Worm (Caenorhabditis elegans) whole organism, L2 larva: ENCODE measurements around the gene hcp-3.

ENCODE experiments used
- C34F6.9 ChIP-seq: fragments of 150-350 bp; optimal IDR thresholded peaks from 2 replicates; lab custom pipeline; 2014; ENCODE audit warnings: missing biosample characterization, missing genetic modification characterization
- F13H6.1 ChIP-seq: sonication (generic microtip); optimal IDR thresholded peaks from 2 replicates; lab custom pipeline; 2016; ENCODE audit warnings: missing genetic modification characterization, missing compliant biosample characterization
- R02D3.7 ChIP-seq: fragments of 150-350 bp; optimal IDR thresholded peaks from 2 replicates; lab custom pipeline; 2014; ENCODE audit warnings: missing biosample characterization, missing genetic modification characterization
- Y55F3AM.14 ChIP-seq: fragments of 200-800 bp; sonication (Bioruptor generic); optimal IDR thresholded peaks from 2 replicates; lab custom pipeline; 2018; ENCODE audit warnings: mild to moderate bottlenecking, missing genetic modification characterization, missing compliant biosample characterization
- ZK546.5 ChIP-seq: sonication (generic microtip); optimal IDR thresholded peaks from 2 replicates; lab custom pipeline; 2017; ENCODE audit warnings: missing biosample characterization, missing genetic modification characterization
- alr-1 ChIP-seq: fragments of 150-350 bp; optimal IDR thresholded peaks from 2 replicates; lab custom pipeline; 2014; ENCODE audit warnings: missing biosample characterization, missing genetic modification characterization
- aly-2 ChIP-seq: fragments of 150-350 bp; optimal IDR thresholded peaks from 2 replicates; lab custom pipeline; 2014; ENCODE audit warnings: missing biosample characterization, missing genetic modification characterization
- ama-1 ChIP-seq: fragments of 150-350 bp; optimal IDR thresholded peaks from 2 replicates; lab custom pipeline; 2018; ENCODE audit warnings: inconsistent platforms
- blmp-1 ChIP-seq: sonication (generic microtip); optimal IDR thresholded peaks from 2 replicates; lab custom pipeline; 2017; ENCODE audit warnings: missing genetic modification characterization, mild to moderate bottlenecking, missing compliant biosample characterization, antibody characterized with exemption, moderate library complexity; ENCODE audit not compliant: insufficient read depth
- ceh-82 ChIP-seq: fragments of 150-350 bp; optimal IDR thresholded peaks from 2 replicates; lab custom pipeline; 2014; ENCODE audit warnings: missing biosample characterization, missing genetic modification characterization
- crh-2 ChIP-seq: sonication (generic microtip); optimal IDR thresholded peaks from 2 replicates; lab custom pipeline; 2017; ENCODE audit warnings: missing biosample characterization, missing genetic modification characterization
- egl-27 ChIP-seq: sonication (generic microtip); optimal IDR thresholded peaks from 3 replicates; lab custom pipeline; 2017; ENCODE audit warnings: missing biosample characterization, missing genetic modification reagents, missing genetic modification characterization
- elt-3 ChIP-seq: sonication (generic microtip); optimal IDR thresholded peaks from 2 replicates; lab custom pipeline; 2017; ENCODE audit warnings: missing biosample characterization, missing genetic modification characterization
- fos-1 ChIP-seq: fragments of 150-350 bp; optimal IDR thresholded peaks from 2 replicates; lab custom pipeline; 2014; ENCODE audit warnings: missing biosample characterization, missing genetic modification characterization
- gmeb-1 ChIP-seq: fragments of 150-350 bp; optimal IDR thresholded peaks from 2 replicates; lab custom pipeline; 2014; ENCODE audit warnings: missing biosample characterization, missing genetic modification characterization
- lin-11 ChIP-seq: fragments of 150-350 bp; sonication (generic microtip); optimal IDR thresholded peaks from 2 replicates; lab custom pipeline; 2014; ENCODE audit warnings: missing biosample characterization, missing genetic modification characterization, inconsistent platforms, mixed read lengths
- lin-13 ChIP-seq: fragments of 150-350 bp; optimal IDR thresholded peaks from 2 replicates; lab custom pipeline; 2014; ENCODE audit warnings: missing biosample characterization, missing genetic modification reagents, missing genetic modification characterization
- lin-39 ChIP-seq: fragments of 150-350 bp; optimal IDR thresholded peaks from 2 replicates; lab custom pipeline; 2014; ENCODE audit warnings: missing biosample characterization, missing genetic modification reagents, missing genetic modification characterization
- lsy-2 ChIP-seq, 2 experiments: fragments of 150-350 bp in 1 of 2; sonication (generic microtip) in 1 of 2; optimal IDR thresholded peaks; 2 replicates each; lab custom pipeline; 2014 to 2017; ENCODE audit warnings: missing biosample characterization in 2 of 2, missing genetic modification characterization in 2 of 2
- mab-5 ChIP-seq: fragments of 150-350 bp; optimal IDR thresholded peaks from 2 replicates; lab custom pipeline; 2014; ENCODE audit warnings: missing biosample characterization, missing genetic modification characterization
- mbf-1 ChIP-seq: sonication (generic microtip); optimal IDR thresholded peaks from 2 replicates; lab custom pipeline; 2017; ENCODE audit warnings: missing biosample characterization, missing genetic modification characterization
- nhr-10 ChIP-seq: sonication (generic microtip); optimal IDR thresholded peaks from 2 replicates; lab custom pipeline; 2017; ENCODE audit warnings: missing biosample characterization, missing genetic modification characterization
- nhr-11 ChIP-seq: fragments of 150-350 bp; optimal IDR thresholded peaks from 2 replicates; lab custom pipeline; 2014; ENCODE audit warnings: missing biosample characterization, missing genetic modification characterization
- nhr-12 ChIP-seq: fragments of 150-350 bp; optimal IDR thresholded peaks from 2 replicates; lab custom pipeline; 2014; ENCODE audit warnings: missing biosample characterization, missing genetic modification characterization
- nhr-129 ChIP-seq: fragments of 150-350 bp; optimal IDR thresholded peaks from 2 replicates; lab custom pipeline; 2014; ENCODE audit warnings: missing biosample characterization, missing genetic modification characterization
- nhr-21 ChIP-seq: fragments of 150-350 bp; optimal IDR thresholded peaks from 2 replicates; lab custom pipeline; 2014; ENCODE audit warnings: missing biosample characterization, missing genetic modification characterization
- nhr-23 ChIP-seq: fragments of 150-350 bp; optimal IDR thresholded peaks from 2 replicates; lab custom pipeline; 2014; ENCODE audit warnings: missing biosample characterization, missing genetic modification reagents, missing genetic modification characterization
- nhr-237 ChIP-seq: fragments of 150-350 bp; optimal IDR thresholded peaks from 2 replicates; lab custom pipeline; 2014; ENCODE audit warnings: missing biosample characterization, missing genetic modification characterization
- nhr-25 ChIP-seq: fragments of 150-350 bp; sonication (generic microtip); optimal IDR thresholded peaks from 3 replicates; lab custom pipeline; 2014; ENCODE audit warnings: missing biosample characterization, missing genetic modification characterization
- nhr-6 ChIP-seq: fragments of 150-350 bp; optimal IDR thresholded peaks from 2 replicates; lab custom pipeline; 2014; ENCODE audit warnings: missing biosample characterization, missing genetic modification characterization
- nhr-77 ChIP-seq: fragments of 150-350 bp; optimal IDR thresholded peaks from 2 replicates; lab custom pipeline; 2014; ENCODE audit warnings: missing biosample characterization, missing genetic modification characterization
- peb-1 ChIP-seq: fragments of 150-350 bp; optimal IDR thresholded peaks from 2 replicates; lab custom pipeline; 2014; ENCODE audit warnings: missing biosample characterization, missing genetic modification characterization
- sem-4 ChIP-seq: fragments of 150-350 bp; optimal IDR thresholded peaks from 2 replicates; lab custom pipeline; 2014; ENCODE audit warnings: missing biosample characterization, missing genetic modification reagents, missing genetic modification characterization
- skn-1 ChIP-seq: sonication (generic microtip); optimal IDR thresholded peaks from 2 replicates; lab custom pipeline; 2017; ENCODE audit warnings: missing biosample characterization, missing genetic modification characterization
- sma-3 ChIP-seq: sonication (generic microtip); optimal IDR thresholded peaks from 2 replicates; lab custom pipeline; 2016; ENCODE audit warnings: missing genetic modification reagents, missing genetic modification characterization, missing compliant biosample characterization
- sma-9 ChIP-seq, 2 experiments: fragments of 150-350 bp in 1 of 2; sonication (generic microtip) in 1 of 2; optimal IDR thresholded peaks; 2 replicates each; lab custom pipeline; 2014 to 2016; ENCODE audit warnings: missing genetic modification characterization in 2 of 2, mild to moderate bottlenecking in 1 of 2, missing biosample characterization in 1 of 2, missing compliant biosample characterization in 1 of 2, missing genetic modification reagents in 1 of 2, moderate library complexity in 1 of 2
- snpc-4 ChIP-seq: fragments of 150-350 bp; optimal IDR thresholded peaks from 2 replicates; lab custom pipeline; 2014; ENCODE audit warnings: missing biosample characterization, missing genetic modification characterization
- unc-39 ChIP-seq: fragments of 150-350 bp; optimal IDR thresholded peaks from 2 replicates; lab custom pipeline; 2014; ENCODE audit warnings: missing biosample characterization, missing genetic modification characterization
- unc-55 ChIP-seq: fragments of 150-350 bp; sonication (generic microtip); optimal IDR thresholded peaks from 3 replicates; lab custom pipeline; 2014; ENCODE audit warnings: missing biosample characterization, missing genetic modification reagents, missing genetic modification characterization
- unc-62 ChIP-seq: fragments of 150-350 bp; optimal IDR thresholded peaks from 2 replicates; lab custom pipeline; 2014; ENCODE audit warnings: missing biosample characterization, missing genetic modification reagents, missing genetic modification characterization
- ztf-1 ChIP-seq: fragments of 200-800 bp; sonication (Bioruptor generic); conservative IDR thresholded peaks from 2 replicates; pipeline ENCODE4 v1.3.6; 2022; ENCODE audit warnings: missing genetic modification characterization, missing compliant biosample characterization
- ztf-11 ChIP-seq: sonication (generic microtip); optimal IDR thresholded peaks from 2 replicates; lab custom pipeline; 2017; ENCODE audit warnings: missing biosample characterization, missing genetic modification characterization
- ztf-4 ChIP-seq: fragments of 150-350 bp; optimal IDR thresholded peaks from 2 replicates; lab custom pipeline; 2014; ENCODE audit warnings: missing biosample characterization, missing genetic modification characterization

The hcp-3 gene

DNA sequence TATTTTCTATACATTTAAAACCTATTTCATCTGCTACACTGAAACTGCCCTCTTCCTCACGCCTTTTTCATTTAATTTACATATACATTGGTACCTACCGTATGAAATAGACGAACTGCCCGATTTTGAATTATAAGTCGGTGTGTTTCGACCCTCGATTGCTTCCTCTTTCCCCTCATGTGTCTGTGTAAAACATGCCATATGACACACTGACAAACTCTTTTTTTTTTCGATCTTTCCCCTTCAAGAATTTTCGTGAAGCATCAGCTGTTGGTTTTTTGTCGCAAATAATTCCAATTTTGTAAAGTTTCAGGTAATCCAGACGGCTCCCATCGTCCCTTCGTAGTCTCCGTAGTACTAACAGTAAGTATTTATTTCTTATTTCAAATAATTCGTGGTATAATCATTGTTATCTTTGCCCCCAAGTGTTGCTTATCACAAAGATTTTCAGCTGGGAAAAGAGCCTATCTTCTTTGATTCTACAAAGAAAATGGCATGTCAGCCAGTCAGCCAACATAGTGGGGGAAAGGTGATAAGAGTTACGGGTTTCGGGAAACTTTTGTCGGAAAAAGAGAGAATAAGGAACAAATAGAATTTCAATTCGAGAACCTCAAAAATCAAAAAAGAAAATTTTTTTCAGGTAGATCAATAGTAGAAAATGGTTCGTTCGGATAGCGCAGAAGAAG, 5.7 kb upstream of the hcp-3 start:
- TF ChIP-seq F13H6.1 (tag; lab: Kevin White, UChicago) (peak; percentile 25), skn-1 (tag; lab: Kevin White, UChicago) (no peak), nhr-10 (tag; lab: Kevin White, UChicago) (no peak), fos-1 (tag; lab: Kevin White, UChicago) (peak; percentile 87), nhr-129 (tag; lab: Kevin White, UChicago) (peak; percentile 25), sma-9 (GFP tag; optimal IDR thresholded peaks at IDR 0.05; lab: Kevin White, UChicago) (peak; percentile 29), sma-9 (tag; optimal IDR thresholded peaks at IDR 0.05; lab: Kevin White, UChicago) (no peak), crh-2 (tag; lab: Kevin White, UChicago) (peak; percentile 27)
- TF ChIP-seq, all 48 proteins: peak for 5

DNA sequence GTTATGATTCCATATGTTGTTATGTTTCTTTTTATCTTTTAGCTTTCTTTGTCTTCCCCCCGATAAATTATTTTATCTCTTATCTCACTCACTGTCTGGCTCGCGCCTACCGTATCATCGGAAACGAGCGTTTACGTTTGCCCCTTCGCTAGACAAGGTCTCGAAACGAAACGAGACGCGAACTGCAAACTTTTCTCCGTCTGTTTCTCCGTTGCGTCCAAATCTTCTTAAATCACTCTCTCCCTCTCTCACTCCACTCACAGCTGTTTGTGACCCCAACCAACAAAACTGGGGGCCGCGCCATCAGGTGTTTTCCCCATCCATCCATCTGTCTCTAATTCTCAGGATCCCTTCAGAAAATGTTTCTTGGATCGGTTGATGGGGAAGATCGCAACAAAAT, 3.9 kb upstream of the hcp-3 start:
- no peak for TF ChIP-seq elt-3 (tag; lab: Kevin White, UChicago)
- TF ChIP-seq sma-9 (GFP tag; optimal IDR thresholded peaks at IDR 0.05; lab: Kevin White, UChicago), result peak; percentile 81
- no peak for TF ChIP-seq sma-9 (tag; optimal IDR thresholded peaks at IDR 0.05; lab: Kevin White, UChicago)
- TF ChIP-seq lin-39 (tag; lab: Kevin White, UChicago), result no peak
- TF ChIP-seq mbf-1, result no peak
- TF ChIP-seq mab-5 (tag; lab: Kevin White, UChicago), result no peak
- TF ChIP-seq ama-1 (lab: Kevin White, UChicago), result peak; percentile 1
- TF ChIP-seq egl-27 (tag; lab: Kevin White, UChicago), result peak; percentile 38
- TF ChIP-seq nhr-12 (tag; lab: Kevin White, UChicago), result no peak
- no peak for TF ChIP-seq unc-62 (GFP tag; lab: Kevin White, UChicago)
- no peak for TF ChIP-seq ceh-82 (tag; lab: Kevin White, UChicago)
- TF ChIP-seq nhr-11 (tag; lab: Kevin White, UChicago), result no peak
- TF ChIP-seq blmp-1 (tag; lab: Kevin White, UChicago), result peak; percentile 26
- TF ChIP-seq nhr-129 (tag; lab: Kevin White, UChicago), result peak; percentile 78
- TF ChIP-seq sma-3 (GFP tag; lab: Kevin White, UChicago), result no peak
- no peak for TF ChIP-seq ZK546.5 (tag; lab: Kevin White, UChicago)
- no peak for TF ChIP-seq lin-13 (GFP tag; lab: Kevin White, UChicago)
- TF ChIP-seq Y55F3AM.14, result no peak
- no peak for TF ChIP-seq unc-55 (GFP tag; lab: Kevin White, UChicago)
- no peak for TF ChIP-seq snpc-4 (tag; lab: Kevin White, UChicago)
- no peak for TF ChIP-seq crh-2 (tag; lab: Kevin White, UChicago)
- TF ChIP-seq ztf-4 (tag; lab: Kevin White, UChicago), result no peak
- peak; percentile 82 for TF ChIP-seq F13H6.1 (tag; lab: Kevin White, UChicago)
- TF ChIP-seq alr-1 (tag; lab: Kevin White, UChicago), result no peak
- TF ChIP-seq lsy-2 (tag; optimal IDR thresholded peaks at IDR 0.05; lab: Kevin White, UChicago), result peak in 1 of 2 experiments; percentile 22
- TF ChIP-seq skn-1 (tag; lab: Kevin White, UChicago), result no peak
- TF ChIP-seq R02D3.7 (tag; lab: Kevin White, UChicago), result no peak
- peak; percentile 54 for TF ChIP-seq fos-1 (tag; lab: Kevin White, UChicago)
- TF ChIP-seq ztf-1 (GFP tag; lab: Robert Waterston, UW), result no peak
- peak; percentile 30 for TF ChIP-seq C34F6.9
- TF ChIP-seq nhr-23, result no peak
- no peak for TF ChIP-seq ztf-11
- TF ChIP-seq nhr-77 (tag; lab: Kevin White, UChicago), result no peak
- TF ChIP-seq nhr-25, result no peak
- TF ChIP-seq nhr-237, result no peak
- TF ChIP-seq gmeb-1 (tag; lab: Kevin White, UChicago), result no peak
- peak; percentile 4 for TF ChIP-seq nhr-21 (tag; lab: Kevin White, UChicago)

DNA sequence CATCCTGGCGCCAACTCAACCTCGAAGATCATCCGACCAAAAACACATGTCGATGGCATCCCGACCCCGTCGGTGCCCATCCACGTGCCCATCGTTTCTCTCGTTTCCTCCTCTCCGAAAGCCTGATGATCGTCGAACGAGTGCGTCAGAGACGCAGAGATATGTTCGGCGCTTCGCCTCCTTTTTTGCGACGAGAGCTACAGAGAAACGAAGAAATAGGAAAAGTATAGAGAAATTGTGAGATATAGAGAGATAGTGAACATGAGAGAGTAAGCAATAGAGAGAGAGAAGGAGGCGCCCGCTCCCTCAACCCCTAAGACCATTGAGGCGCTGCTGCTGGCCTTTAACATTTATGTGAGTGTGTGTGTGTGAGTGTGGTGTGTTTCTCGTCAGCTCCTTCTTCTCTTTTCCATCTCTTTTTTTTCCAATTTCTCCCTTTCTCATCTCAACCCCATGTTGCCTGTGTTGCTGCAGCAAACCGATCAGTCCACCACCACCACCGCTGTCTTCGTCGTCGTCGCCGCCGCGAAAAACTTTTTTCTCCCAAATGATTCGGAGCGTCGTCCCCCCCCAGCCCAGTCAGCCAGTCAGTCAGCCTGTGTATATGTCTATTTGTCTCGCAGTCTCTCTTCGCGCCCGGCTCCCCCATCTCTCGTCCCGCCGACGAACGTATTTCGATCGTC, 3.0 kb upstream of the hcp-3 start, which contains the start of gene hlh-11:
Gene hlh-11, plus strand, starts transcription at position 633 of the 683 bp plus-strand sequence.
- peak; percentile 65 for TF ChIP-seq ztf-4 (tag; lab: Kevin White, UChicago)
- peak; percentile 50 for TF ChIP-seq skn-1 (tag; lab: Kevin White, UChicago)
- TF ChIP-seq nhr-10 (tag; lab: Kevin White, UChicago), result no peak
- peak; percentile 86 for TF ChIP-seq nhr-6 (tag; lab: Kevin White, UChicago)
- TF ChIP-seq C34F6.9, result peak; percentile 97
- peak; percentile 78 for TF ChIP-seq egl-27 (tag; lab: Kevin White, UChicago)
- no peak for TF ChIP-seq nhr-11 (tag; lab: Kevin White, UChicago)
- TF ChIP-seq R02D3.7 (tag; lab: Kevin White, UChicago), result no peak
- no peak for TF ChIP-seq unc-39 (tag; lab: Kevin White, UChicago)
- peak; percentile 67 for TF ChIP-seq lin-11 (tag; lab: Kevin White, UChicago)
- TF ChIP-seq gmeb-1 (tag; lab: Kevin White, UChicago), result peak; percentile 36
- TF ChIP-seq nhr-77 (tag; lab: Kevin White, UChicago), result peak; percentile 12
- TF ChIP-seq nhr-23, result no peak
- TF ChIP-seq blmp-1 (tag; lab: Kevin White, UChicago), result peak; percentile 51
- TF ChIP-seq nhr-237, result no peak
- TF ChIP-seq lin-39 (tag; lab: Kevin White, UChicago), result peak; percentile 47
- no peak for TF ChIP-seq alr-1 (tag; lab: Kevin White, UChicago)
- TF ChIP-seq snpc-4 (tag; lab: Kevin White, UChicago), result peak; percentile 70
- peak; percentile 15 for TF ChIP-seq peb-1 (tag; lab: Kevin White, UChicago)
- peak; percentile 89 for TF ChIP-seq sma-3 (GFP tag; lab: Kevin White, UChicago)
- TF ChIP-seq unc-55 (GFP tag; lab: Kevin White, UChicago), result peak; percentile 94
- peak; percentile 94 for TF ChIP-seq sem-4
- TF ChIP-seq nhr-12 (tag; lab: Kevin White, UChicago), result peak; percentile 26
- peak; percentile 85 for TF ChIP-seq Y55F3AM.14
- peak; percentile 75 for TF ChIP-seq unc-62 (GFP tag; lab: Kevin White, UChicago)
- TF ChIP-seq fos-1 (tag; lab: Kevin White, UChicago), result peak; percentile 92
- TF ChIP-seq aly-2 (tag; lab: Kevin White, UChicago), result no peak
- peak; percentile 53 for TF ChIP-seq ztf-11
